Fruit fly (Drosophila melanogaster) whole organism, pupa: ENCODE results near the gene Or98a.

ENCODE experiments used
- CG10348 ChIP-seq: fragments of 200-800 bp; sonication (Bioruptor generic); IDR thresholded peaks from 2 replicates; pipeline ENCODE4 v1.3.6; 2022; ENCODE audit warnings: missing biosample characterization, missing genetic modification characterization
- CG12605 ChIP-seq: fragments of 200-800 bp; sonication (Bioruptor generic); IDR thresholded peaks from 2 replicates; pipeline ENCODE4 v1.3.6; 2022; ENCODE audit warnings: missing biosample characterization, missing genetic modification characterization
- CG13204 ChIP-seq: fragments of 200-800 bp; sonication (Bioruptor generic); optimal IDR thresholded peaks from 2 replicates; lab custom pipeline; 2018; ENCODE audit warnings: missing biosample characterization, mild to moderate bottlenecking, missing genetic modification characterization, moderate library complexity
- CG14655 ChIP-seq: fragments of 200-800 bp; sonication (Bioruptor generic); optimal IDR thresholded peaks from 3 replicates; lab custom pipeline; 2017; ENCODE audit warnings: mild to moderate bottlenecking, missing biosample characterization, missing genetic modification reagents, missing genetic modification characterization
- CG15710 ChIP-seq: fragments of 200-800 bp; sonication (Bioruptor generic); optimal IDR thresholded peaks from 2 replicates; lab custom pipeline; 2018; ENCODE audit warnings: missing biosample characterization, mild to moderate bottlenecking, missing genetic modification characterization, moderate library complexity
- CG17806 ChIP-seq: fragments of 200-800 bp; sonication (Bioruptor generic); optimal IDR thresholded peaks from 2 replicates; lab custom pipeline; 2018; ENCODE audit warnings: missing biosample characterization, mild to moderate bottlenecking, missing genetic modification characterization, moderate library complexity
- CG32121 ChIP-seq: fragments of 200-800 bp; sonication (Bioruptor generic); IDR thresholded peaks from 2 replicates; pipeline ENCODE4 v1.3.6; 2022; ENCODE audit warnings: missing biosample characterization, missing genetic modification characterization
- CG34367 ChIP-seq: fragments of 200-800 bp; sonication (Bioruptor generic); optimal IDR thresholded peaks from 2 replicates; lab custom pipeline; 2018; ENCODE audit warnings: missing biosample characterization, mild to moderate bottlenecking, missing genetic modification characterization
- CG4496 ChIP-seq: fragments of 200-800 bp; sonication (Bioruptor generic); IDR thresholded peaks from 3 replicates; pipeline ENCODE4 v1.3.6; 2022; ENCODE audit warnings: missing biosample characterization, missing genetic modification characterization
- CG8159 ChIP-seq: fragments of 200-800 bp; sonication (Bioruptor generic); optimal IDR thresholded peaks from 3 replicates; lab custom pipeline; 2018; ENCODE audit warnings: missing biosample characterization, mild to moderate bottlenecking, missing genetic modification characterization, moderate library complexity
- CG8301 ChIP-seq: fragments of 200-800 bp; sonication (Bioruptor generic); optimal IDR thresholded peaks from 2 replicates; lab custom pipeline; 2018; ENCODE audit warnings: missing biosample characterization, mild to moderate bottlenecking, missing genetic modification characterization
- CG9948 ChIP-seq: fragments of 200-800 bp; sonication (Bioruptor generic); optimal IDR thresholded peaks from 2 replicates; lab custom pipeline; 2018; ENCODE audit warnings: missing biosample characterization, mild to moderate bottlenecking, missing genetic modification characterization, moderate library complexity
- D1 ChIP-seq: fragments of 200-800 bp; sonication (Bioruptor generic); optimal IDR thresholded peaks from 2 replicates; lab custom pipeline; 2018; ENCODE audit warnings: missing biosample characterization, mild to moderate bottlenecking, missing genetic modification characterization, moderate library complexity
- EcR ChIP-seq: fragments of 200-800 bp; sonication (Bioruptor generic); optimal IDR thresholded peaks from 3 replicates; lab custom pipeline; 2019; ENCODE audit warnings: missing biosample characterization, missing genetic modification characterization, mild to moderate bottlenecking, moderate library complexity, missing genetic modification reagents
- Ets98B ChIP-seq: fragments of 200-800 bp; sonication (Bioruptor generic); IDR thresholded peaks from 2 replicates; pipeline ENCODE4 v1.3.6; 2022; ENCODE audit warnings: missing biosample characterization, missing genetic modification characterization
- Pif1A ChIP-seq: fragments of 200-800 bp; sonication (Bioruptor generic); optimal IDR thresholded peaks from 3 replicates; lab custom pipeline; 2016; ENCODE audit warnings: missing biosample characterization, missing genetic modification characterization
- Pif1B ChIP-seq: fragments of 200-800 bp; sonication (Bioruptor generic); optimal IDR thresholded peaks from 3 replicates; lab custom pipeline; 2016; ENCODE audit warnings: missing biosample characterization, missing genetic modification characterization
- Snoo ChIP-seq: fragments of 200-800 bp; sonication (Bioruptor generic); optimal IDR thresholded peaks from 3 replicates; lab custom pipeline; 2017; ENCODE audit warnings: missing biosample characterization, mild to moderate bottlenecking, missing genetic modification characterization, inconsistent platforms
- fd96Ca ChIP-seq: fragments of 200-800 bp; sonication (Bioruptor generic); IDR thresholded peaks from 3 replicates; pipeline ENCODE4 v1.3.6; 2022; ENCODE audit warnings: missing biosample characterization, missing genetic modification characterization
- gl ChIP-seq: fragments of 200-800 bp; sonication (Bioruptor generic); optimal IDR thresholded peaks from 2 replicates; lab custom pipeline; 2018; ENCODE audit warnings: missing biosample characterization, mild to moderate bottlenecking, missing genetic modification characterization
- rn ChIP-seq: fragments of 200-800 bp; sonication (Bioruptor generic); IDR thresholded peaks from 2 replicates; pipeline ENCODE4 v1.3.6; 2022; ENCODE audit warnings: missing biosample characterization, missing genetic modification characterization

Gene Or98a

DNA sequence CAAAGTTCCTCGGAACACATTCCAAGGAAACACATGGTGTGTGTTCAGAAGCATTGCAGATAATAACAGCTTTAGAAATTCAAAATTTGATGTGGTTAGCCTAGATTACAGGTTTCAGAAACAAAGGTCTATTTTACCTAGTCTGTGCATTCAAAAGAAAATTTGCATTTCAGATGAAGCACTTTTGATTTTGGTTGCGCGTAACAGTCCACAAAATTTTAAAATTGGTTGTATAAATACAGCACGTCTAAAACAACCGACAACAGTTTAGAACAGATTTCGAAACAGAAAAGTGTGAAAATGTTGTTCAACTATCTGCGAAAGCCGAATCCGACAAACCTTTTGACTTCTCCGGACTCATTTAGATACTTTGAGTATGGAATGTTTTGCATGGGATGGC is at the start of gene Or98a:
TSS of gene Or98a (plus strand) at position 301 of the 400 bp plus-strand sequence.
- TF ChIP-seq Snoo (tag; lab: Kevin White, UChicago) = no peak
- no peak for TF ChIP-seq CG32121 (GFP tag; lab: Robert Waterston, UW)
- no peak for TF ChIP-seq Pif1A
- TF ChIP-seq Ets98B = no peak
- no peak for TF ChIP-seq CG10348
- no peak for TF ChIP-seq CG34367 (tag; lab: Kevin White, UChicago)
- no peak for TF ChIP-seq EcR (GFP tag; lab: Kevin White, UChicago)
- no peak for TF ChIP-seq D1
- TF ChIP-seq CG17806 = no peak
- no peak for TF ChIP-seq CG12605 (GFP tag; lab: Robert Waterston, UW)
- no peak for TF ChIP-seq CG8301 (tag; lab: Kevin White, UChicago)
- TF ChIP-seq CG14655 (GFP tag; lab: Kevin White, UChicago) = no peak
- no peak for TF ChIP-seq gl (tag; lab: Kevin White, UChicago)
- TF ChIP-seq Pif1B (GFP tag; lab: Kevin White, UChicago) = no peak
- TF ChIP-seq CG8159 = no peak
- TF ChIP-seq rn (GFP tag; lab: Robert Waterston, UW) = no peak

DNA sequence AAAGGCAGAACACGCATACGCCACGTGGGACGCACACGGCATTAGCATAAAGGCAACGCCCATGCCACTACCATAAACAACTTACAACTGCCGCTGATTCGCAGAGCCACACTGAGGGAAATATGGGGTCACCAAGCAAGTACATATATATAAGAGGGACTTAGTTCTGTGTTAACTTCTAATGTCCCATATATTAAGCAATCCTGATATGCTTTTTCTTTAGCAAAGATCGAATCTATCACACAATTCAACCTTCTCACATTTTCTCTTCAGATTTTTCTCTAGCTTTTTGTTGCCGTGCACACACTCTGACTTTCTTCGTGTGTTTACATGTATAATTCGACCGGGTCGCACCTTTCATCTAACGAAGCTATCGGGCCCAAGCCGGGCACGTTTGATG is 32.5 kb upstream of the Or98a start:
- TF ChIP-seq Pif1B (GFP tag; lab: Kevin White, UChicago) (no peak), CG8159 (no peak), CG15710 (no peak), CG10348 (no peak), CG34367 (tag; lab: Kevin White, UChicago) (no peak), gl (tag; lab: Kevin White, UChicago) (no peak), Pif1A (no peak), Ets98B (no peak), EcR (GFP tag; lab: Kevin White, UChicago) (no peak), CG8301 (tag; lab: Kevin White, UChicago) (no peak), rn (GFP tag; lab: Robert Waterston, UW) (no peak), CG12605 (GFP tag; lab: Robert Waterston, UW) (no peak), CG17806 (no peak)
- TF ChIP-seq, all 21 proteins: peak for 0

DNA sequence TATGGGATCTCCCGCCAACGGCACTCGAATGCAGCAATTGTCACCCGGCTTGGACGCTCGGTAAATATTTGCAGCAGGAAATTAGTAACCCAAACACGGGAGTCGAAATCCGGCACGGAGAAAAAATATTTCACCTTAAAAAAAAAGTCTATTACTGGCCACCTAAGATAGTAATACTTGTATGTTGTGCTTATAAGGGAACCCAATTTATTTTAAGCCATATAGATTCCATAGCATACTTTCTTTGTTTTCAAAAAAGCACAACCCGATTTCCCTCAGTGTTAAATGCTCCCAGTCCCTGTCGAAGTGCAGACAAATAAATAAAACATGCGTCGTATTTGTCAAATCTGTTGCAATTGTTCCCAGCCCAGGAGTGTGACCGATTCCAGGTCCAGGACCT is 19.6 kb upstream of the Or98a start:
- no peak for TF ChIP-seq EcR (GFP tag; lab: Kevin White, UChicago)
- TF ChIP-seq CG10348 = no peak
- TF ChIP-seq Pif1A = no peak
- TF ChIP-seq Ets98B = no peak
- no peak for TF ChIP-seq CG8159
- TF ChIP-seq rn (GFP tag; lab: Robert Waterston, UW) = no peak
- TF ChIP-seq CG32121 (GFP tag; lab: Robert Waterston, UW) = no peak
- no peak for TF ChIP-seq CG15710
- no peak for TF ChIP-seq gl (tag; lab: Kevin White, UChicago)
- no peak for TF ChIP-seq CG4496 (GFP tag; lab: Robert Waterston, UW)
- no peak for TF ChIP-seq fd96Ca
- TF ChIP-seq CG9948 (tag; lab: Kevin White, UChicago) = no peak
- TF ChIP-seq Pif1B (GFP tag; lab: Kevin White, UChicago) = no peak

DNA sequence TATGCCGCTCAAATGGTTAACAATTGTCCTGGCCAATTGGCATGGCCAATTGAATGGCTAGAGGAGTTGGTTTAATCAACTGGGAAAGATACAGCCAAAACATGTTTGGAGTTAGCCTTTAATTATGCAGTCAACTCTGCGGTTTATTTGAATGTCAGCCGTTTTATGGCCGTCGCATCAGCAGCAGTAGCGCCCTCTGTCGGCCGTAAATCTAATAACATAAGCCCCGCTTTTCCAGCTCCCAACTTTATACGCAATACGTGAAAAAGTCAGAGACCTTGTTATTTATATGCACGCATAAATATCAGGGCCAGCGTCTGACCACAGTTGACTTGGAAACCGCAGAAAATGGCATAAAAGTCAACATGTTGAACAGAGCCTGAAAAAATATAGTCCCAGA is 1.9 kb upstream of the Or98a start:
- no peak for TF ChIP-seq Pif1A
- no peak for TF ChIP-seq CG8301 (tag; lab: Kevin White, UChicago)
- TF ChIP-seq CG13204 (GFP tag; lab: Kevin White, UChicago) = no peak
- TF ChIP-seq gl (tag; lab: Kevin White, UChicago) = no peak
- no peak for TF ChIP-seq Snoo (tag; lab: Kevin White, UChicago)
- no peak for TF ChIP-seq CG9948 (tag; lab: Kevin White, UChicago)
- no peak for TF ChIP-seq D1
- TF ChIP-seq, all 21 proteins: peak for 0

DNA sequence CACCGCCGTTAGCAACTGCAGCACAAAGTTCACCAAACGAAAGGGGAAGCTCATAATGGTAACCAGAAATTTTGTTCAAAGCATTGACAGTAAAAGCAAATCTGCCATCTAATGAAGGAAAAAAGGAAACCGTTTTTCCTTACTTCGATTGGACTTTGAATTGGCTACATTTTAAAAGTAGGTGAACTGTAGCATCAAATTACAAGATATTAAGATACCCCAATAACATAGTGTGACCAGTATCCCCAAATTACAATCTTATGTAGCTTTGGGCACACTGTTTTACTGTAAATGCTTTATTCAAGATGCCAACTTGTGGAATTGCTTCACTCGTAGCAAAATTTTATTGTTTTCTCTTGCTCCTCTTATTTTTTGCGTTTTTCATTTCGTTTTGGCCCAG is 26.5 kb downstream of the Or98a start, which contains the start of gene CG12426:
TSS of gene CG12426 (minus strand) at position 101 of the 400 bp plus-strand sequence.
- TF ChIP-seq Ets98B (no peak), CG14655 (GFP tag; lab: Kevin White, UChicago) (no peak), CG32121 (GFP tag; lab: Robert Waterston, UW) (no peak), CG10348 (no peak), D1 (no peak), CG12605 (GFP tag; lab: Robert Waterston, UW) (no peak), CG4496 (GFP tag; lab: Robert Waterston, UW) (no peak), CG15710 (no peak), CG8159 (no peak), Pif1B (GFP tag; lab: Kevin White, UChicago) (no peak), CG17806 (no peak)
- TF ChIP-seq, all 21 proteins: peak for 0

DNA sequence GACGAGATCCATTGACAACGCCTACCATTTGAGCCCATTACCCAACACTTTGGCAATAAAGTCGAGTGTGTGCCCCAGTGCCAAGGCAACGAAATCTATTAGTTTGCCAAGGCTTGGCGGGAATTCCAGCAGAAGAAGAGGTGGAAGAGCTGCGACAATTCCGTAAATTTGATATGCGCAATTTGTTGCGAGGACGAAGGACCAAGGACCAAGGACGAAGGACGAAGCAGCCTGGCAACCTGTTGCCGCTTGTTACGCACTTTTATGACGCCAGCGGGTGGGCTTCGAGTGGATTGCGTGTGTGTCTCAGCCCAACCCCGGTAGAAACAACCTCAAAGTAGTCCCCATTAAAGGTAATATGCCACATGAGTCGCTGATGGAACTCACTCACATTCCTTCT is 42.4 kb downstream of the Or98a start:
- TF ChIP-seq fd96Ca = no peak
- no peak for TF ChIP-seq rn (GFP tag; lab: Robert Waterston, UW)
- TF ChIP-seq gl (tag; lab: Kevin White, UChicago) = no peak
- TF ChIP-seq Pif1A = no peak
- TF ChIP-seq CG9948 (tag; lab: Kevin White, UChicago) = no peak
- TF ChIP-seq EcR (GFP tag; lab: Kevin White, UChicago) = no peak
- no peak for TF ChIP-seq CG14655 (GFP tag; lab: Kevin White, UChicago)
- no peak for TF ChIP-seq CG13204 (GFP tag; lab: Kevin White, UChicago)
- no peak for TF ChIP-seq CG4496 (GFP tag; lab: Robert Waterston, UW)
- TF ChIP-seq Snoo (tag; lab: Kevin White, UChicago) = no peak
- no peak for TF ChIP-seq D1
- no peak for TF ChIP-seq Ets98B
- TF ChIP-seq CG8301 (tag; lab: Kevin White, UChicago) = no peak
- no peak for TF ChIP-seq CG17806
- no peak for TF ChIP-seq CG32121 (GFP tag; lab: Robert Waterston, UW)
- TF ChIP-seq, all 21 proteins: peak for 0
